Worm (Caenorhabditis elegans) whole organism, young adult: ENCODE results near the gene har-1.

Source experiments
- F52B5.7 ChIP-seq: sonication (generic microtip); optimal IDR thresholded peaks from 2 replicates; lab custom pipeline; 2016; ENCODE audit warnings: mild to moderate bottlenecking, missing genetic modification characterization, missing compliant biosample characterization
- hlh-12 ChIP-seq: sonication (generic microtip); optimal IDR thresholded peaks from 2 replicates; lab custom pipeline; 2016; ENCODE audit warnings: missing genetic modification characterization, missing compliant biosample characterization
- hmg-20 ChIP-seq: fragments of 200-800 bp; sonication (Bioruptor generic); IDR thresholded peaks from 2 replicates; pipeline ENCODE4 v1.3.6; 2022; ENCODE audit warnings: missing genetic modification reagents, missing genetic modification characterization, missing compliant biosample characterization
- nhr-27 ChIP-seq: fragments of 200-800 bp; sonication (Bioruptor generic); optimal IDR thresholded peaks from 2 replicates; lab custom pipeline; 2018; ENCODE audit warnings: mild to moderate bottlenecking, missing genetic modification characterization, moderate library complexity, missing compliant biosample characterization

har-1 gene

ce11 chrIII:4196988-4197384 lies 45.1 kb downstream of the har-1 start, which contains the start of gene asd-1:
TSS of gene asd-1 (plus strand) at chrIII:4197285.
- TF ChIP-seq hmg-20 (GFP tag; lab: Robert Waterston, UW) (no peak), hlh-12 (tag; lab: Kevin White, UChicago) (no peak), F52B5.7 (tag; lab: Kevin White, UChicago) (no peak), nhr-27 (no peak)
